Worm (Caenorhabditis elegans): ENCODE data around the gene nasp-1.

ce11 chrII:11134828-11135227, 28.4 kb downstream of the nasp-1 start, which contains the start of gene F40F8.5:
- TF ChIP-seq snpc-4 (tag; optimal IDR thresholded peaks at IDR 0.05) (no peak), nhr-11 (tag; optimal IDR thresholded peaks at IDR 0.05) (no peak), nhr-237 (tag; optimal IDR thresholded peaks at IDR 0.05) (no peak), nhr-76 (tag; optimal IDR thresholded peaks at IDR 0.05) (no peak), pqm-1 (tag; optimal IDR thresholded peaks at IDR 0.05) (no peak), nhr-28 (tag; optimal IDR thresholded peaks at IDR 0.05) (no peak), ama-1 (optimal IDR thresholded peaks at IDR 0.05) (no peak), mdl-1 (tag; optimal IDR thresholded peaks at IDR 0.05) (no peak), mep-1 (tag; optimal IDR thresholded peaks at IDR 0.05) (no peak), nhr-77 (tag; optimal IDR thresholded peaks at IDR 0.05) (no peak), lin-14 (GFP tag; optimal IDR thresholded peaks at IDR 0.05) (no peak)
